Fruit fly (Drosophila melanogaster): ENCODE data around the gene smp-30.

The smp-30 gene

dm6 chr3R:14742928-14743327, 8.1 kb downstream of the smp-30 start (continued):
- no peak for TF ChIP-seq NC2α (GFP tag; optimal IDR thresholded peaks at IDR 0.05)
- peak; percentile 54 for TF ChIP-seq CG4820 (GFP tag; optimal IDR thresholded peaks at IDR 0.05)
- TF ChIP-seq CG2129 (GFP tag; IDR thresholded peaks at IDR 0.05; ENCODE audit: partially characterized antibody): no peak
- no peak for TF ChIP-seq sim (GFP tag; IDR thresholded peaks at IDR 0.05)
- TF ChIP-seq toy (GFP tag; IDR thresholded peaks at IDR 0.05): no peak
- TF ChIP-seq sens-2 (GFP tag; IDR thresholded peaks at IDR 0.05): peak; percentile 58
- TF ChIP-seq BEAF-32 (GFP tag; optimal IDR thresholded peaks at IDR 0.05): no peak
- no peak for TF ChIP-seq gfzf (GFP tag; optimal IDR thresholded peaks at IDR 0.05)
- peak; percentile 55; the same call in 1 of the 2 replicates for TF ChIP-seq CG10366 (GFP tag; IDR thresholded peaks at IDR 0.05)
- no peak for TF ChIP-seq jigr1 (GFP tag; IDR thresholded peaks at IDR 0.05)
- no peak for TF ChIP-seq CG13123 (GFP tag; optimal IDR thresholded peaks at IDR 0.05)
- no peak for TF ChIP-seq hth (optimal IDR thresholded peaks at IDR 0.05)
- 0 out of 3 replicates have a peak, but pooled peaks have one; percentile 44 for TF ChIP-seq ase (GFP tag; IDR thresholded peaks at IDR 0.05)
- peak; percentile 29 for TF ChIP-seq ind (GFP tag; optimal IDR thresholded peaks at IDR 0.05)
- TF ChIP-seq crol (GFP tag; IDR thresholded peaks at IDR 0.05): no peak
- TF ChIP-seq CG4282 (GFP tag; optimal IDR thresholded peaks at IDR 0.05): no peak
- TF ChIP-seq CG8478 (optimal IDR thresholded peaks at IDR 0.05): no peak
- peak; percentile 48 for TF ChIP-seq ssp (GFP tag; IDR thresholded peaks at IDR 0.05)
- TF ChIP-seq nerfin-2 (GFP tag; IDR thresholded peaks at IDR 0.05; ENCODE audit: partially characterized antibody): no peak
- peak; percentile 63 for TF ChIP-seq esg (GFP tag; conservative IDR thresholded peaks at IDR 0.05)
- peak; percentile 50; the same call in 1 of the 2 replicates for TF ChIP-seq CG14014 (GFP tag; IDR thresholded peaks at IDR 0.05)
- no peak for TF ChIP-seq cwo (GFP tag; optimal IDR thresholded peaks at IDR 0.05)
- no peak for TF ChIP-seq CG7745 (tag; optimal IDR thresholded peaks at IDR 0.05)
- no peak for TF ChIP-seq ftz-f1 (GFP tag; optimal IDR thresholded peaks at IDR 0.05)
- no peak for TF ChIP-seq klu (GFP tag; IDR thresholded peaks at IDR 0.05)
- no peak for TF ChIP-seq sug (tag; optimal IDR thresholded peaks at IDR 0.05)
- no peak for TF ChIP-seq CG34376 (GFP tag; optimal IDR thresholded peaks at IDR 0.05)
- TF ChIP-seq ac (GFP tag; optimal IDR thresholded peaks at IDR 0.05): no peak
- TF ChIP-seq CG7963 (GFP tag; IDR thresholded peaks at IDR 0.05; ENCODE audit: partially characterized antibody): no peak
- no peak for TF ChIP-seq Poxn (GFP tag; IDR thresholded peaks at IDR 0.05)
- no peak for TF ChIP-seq shn (GFP tag; optimal IDR thresholded peaks at IDR 0.05)
- TF ChIP-seq sqz (GFP tag; optimal IDR thresholded peaks at IDR 0.05): no peak
- no peak for TF ChIP-seq jumu (GFP tag; optimal IDR thresholded peaks at IDR 0.05)
- TF ChIP-seq ken (GFP tag; IDR thresholded peaks at IDR 0.05): peak; percentile 74; the same call in 2 of the 3 replicates
- TF ChIP-seq disco-r (GFP tag; optimal IDR thresholded peaks at IDR 0.05): no peak
- no peak for TF ChIP-seq abd-A (tag; optimal IDR thresholded peaks at IDR 0.05)
- no peak for TF ChIP-seq Mad (GFP tag; optimal IDR thresholded peaks at IDR 0.05)
- TF ChIP-seq CG8089 (GFP tag; optimal IDR thresholded peaks at IDR 0.05): no peak
- TF ChIP-seq vnd (GFP tag; IDR thresholded peaks at IDR 0.05; ENCODE audit: partially characterized antibody): no peak
- no peak for TF ChIP-seq Dek (tag; optimal IDR thresholded peaks at IDR 0.05)
- TF ChIP-seq hbn (GFP tag; IDR thresholded peaks at IDR 0.05; ENCODE audit: partially characterized antibody): no peak
- TF ChIP-seq CTCF (GFP tag; optimal IDR thresholded peaks at IDR 0.05): no peak
- no peak for TF ChIP-seq wdn (GFP tag; IDR thresholded peaks at IDR 0.05)
- TF ChIP-seq ERR (GFP tag; optimal IDR thresholded peaks at IDR 0.05): no peak
- no peak for TF ChIP-seq ato (GFP tag; IDR thresholded peaks at IDR 0.05; ENCODE audit: partially characterized antibody)
- TF ChIP-seq slbo (GFP tag; IDR thresholded peaks at IDR 0.05): peak; percentile 49
- 0 out of 2 replicates have a peak, but pooled peaks have one; percentile 12 for TF ChIP-seq MBD-R2 (GFP tag; IDR thresholded peaks at IDR 0.05)
- TF ChIP-seq CG17328 (GFP tag; IDR thresholded peaks at IDR 0.05): peak; percentile 77
- TF ChIP-seq CG8359 (GFP tag; optimal IDR thresholded peaks at IDR 0.05; ENCODE audit: borderline replicate concordance): no peak
- no peak for TF ChIP-seq CG3995 (GFP tag; optimal IDR thresholded peaks at IDR 0.05)
- no peak for TF ChIP-seq CG10431 (GFP tag; optimal IDR thresholded peaks at IDR 0.05)
- peak; percentile 62 for TF ChIP-seq Camta (GFP tag; optimal IDR thresholded peaks at IDR 0.05)
- TF ChIP-seq Drgx (GFP tag; IDR thresholded peaks at IDR 0.05): peak; percentile 88

Measured in whole organism, embryonic.